Fruit fly (Drosophila melanogaster): ENCODE data around the gene raskol.
A peak's percentile ranks its signal among the peaks of the same experiment; 100 is the strongest.

The raskol gene

dm6 chrX:17716814-17717565 is 7.0 kb downstream of the raskol start:
- TF ChIP-seq CG17612 (GFP tag; IDR thresholded peaks at IDR 0.05) = no peak
- no peak for TF ChIP-seq Oaz (GFP tag; IDR thresholded peaks at IDR 0.05)
- TF ChIP-seq nau (GFP tag; optimal IDR thresholded peaks at IDR 0.05) = peak; percentile 53
- TF ChIP-seq sima (GFP tag; optimal IDR thresholded peaks at IDR 0.05) = no peak
- no peak for TF ChIP-seq fd3F (GFP tag; optimal IDR thresholded peaks at IDR 0.05)
- no peak for TF ChIP-seq wdn (GFP tag; IDR thresholded peaks at IDR 0.05)
- no peak for TF ChIP-seq CG7987 (GFP tag; optimal IDR thresholded peaks at IDR 0.05)
- no peak for TF ChIP-seq trh (GFP tag; optimal IDR thresholded peaks at IDR 0.05)
- TF ChIP-seq Awh (GFP tag; IDR thresholded peaks at IDR 0.05) = no peak
- TF ChIP-seq Bteb2 (GFP tag; optimal IDR thresholded peaks at IDR 0.05) = no peak
- no peak for TF ChIP-seq Tbp (GFP tag; optimal IDR thresholded peaks at IDR 0.05)
- no peak for TF ChIP-seq Xbp1 (GFP tag; optimal IDR thresholded peaks at IDR 0.05)
- peak; percentile 81 for TF ChIP-seq sr (GFP tag; IDR thresholded peaks at IDR 0.05)
- no peak for TF ChIP-seq bowl (GFP tag; IDR thresholded peaks at IDR 0.05)
- no peak for TF ChIP-seq CG18476 (GFP tag; optimal IDR thresholded peaks at IDR 0.05)
- TF ChIP-seq Pdp1 (GFP tag; optimal IDR thresholded peaks at IDR 0.05) = no peak
- TF ChIP-seq CG7556 (GFP tag; optimal IDR thresholded peaks at IDR 0.05) = peak; percentile 1
- TF ChIP-seq CG6272 (GFP tag; IDR thresholded peaks at IDR 0.05) = no peak
- no peak for TF ChIP-seq CG10462 (GFP tag; optimal IDR thresholded peaks at IDR 0.05)
- TF ChIP-seq CG13424 (tag; optimal IDR thresholded peaks at IDR 0.05) = no peak
- peak; percentile 37 for TF ChIP-seq gem (tag; optimal IDR thresholded peaks at IDR 0.05)
- no peak for TF ChIP-seq CG10274 (GFP tag; optimal IDR thresholded peaks at IDR 0.05)
- TF ChIP-seq zfh2 (GFP tag; optimal IDR thresholded peaks at IDR 0.05) = no peak
- TF ChIP-seq lab (GFP tag; optimal IDR thresholded peaks at IDR 0.05) = no peak
- no peak for TF ChIP-seq E2f2 (GFP tag; IDR thresholded peaks at IDR 0.05)
- TF ChIP-seq CG17385 (GFP tag; optimal IDR thresholded peaks at IDR 0.05) = no peak
- TF ChIP-seq CG2678 (tag; optimal IDR thresholded peaks at IDR 0.05) = peak; percentile 40
- peak; percentile 59 for TF ChIP-seq Sox100B (GFP tag; optimal IDR thresholded peaks at IDR 0.05)
- no peak for TF ChIP-seq CG11398 (GFP tag; optimal IDR thresholded peaks at IDR 0.05)
- TF ChIP-seq nerfin-1 (tag; optimal IDR thresholded peaks at IDR 0.05) = peak; percentile 5
- peak; percentile 66 for TF ChIP-seq onecut (GFP tag; IDR thresholded peaks at IDR 0.05)
- TF ChIP-seq Blimp-1 (GFP tag; optimal IDR thresholded peaks at IDR 0.05) = peak; percentile 56
- TF ChIP-seq ara (GFP tag; IDR thresholded peaks at IDR 0.05) = no peak
- TF ChIP-seq Lim3 (GFP tag; IDR thresholded peaks at IDR 0.05) = no peak
- peak; percentile 91 for TF ChIP-seq crol (GFP tag; IDR thresholded peaks at IDR 0.05)
- TF ChIP-seq MBD-R2 (GFP tag; IDR thresholded peaks at IDR 0.05) = no peak
- no peak for TF ChIP-seq jing (GFP tag; optimal IDR thresholded peaks at IDR 0.05)
- TF ChIP-seq schlank (tag; optimal IDR thresholded peaks at IDR 0.05) = no peak
- no peak for TF ChIP-seq CG12942 (GFP tag; optimal IDR thresholded peaks at IDR 0.05)
- TF ChIP-seq caup (GFP tag; optimal IDR thresholded peaks at IDR 0.05; ENCODE audit: severe bottlenecking) = no peak
- no peak for TF ChIP-seq ci (GFP tag; IDR thresholded peaks at IDR 0.05)
- no peak for TF ChIP-seq gcm2 (GFP tag; optimal IDR thresholded peaks at IDR 0.05)
- TF ChIP-seq pfk (GFP tag; optimal IDR thresholded peaks at IDR 0.05) = no peak
- TF ChIP-seq CG10267 (tag; optimal IDR thresholded peaks at IDR 0.05) = peak; percentile 18
- no peak for TF ChIP-seq CG1233 (GFP tag; optimal IDR thresholded peaks at IDR 0.05)
- TF ChIP-seq CG10209 (GFP tag; optimal IDR thresholded peaks at IDR 0.05) = peak; percentile 17
- no peak for TF ChIP-seq ERR (GFP tag; optimal IDR thresholded peaks at IDR 0.05)
- TF ChIP-seq CG42726 (GFP tag; IDR thresholded peaks at IDR 0.05; ENCODE audit: partially characterized antibody) = no peak
- TF ChIP-seq maf-S (GFP tag; optimal IDR thresholded peaks at IDR 0.05) = no peak
- TF ChIP-seq salm (tag; optimal IDR thresholded peaks at IDR 0.05) = no peak
